Worm (Caenorhabditis elegans): ENCODE measurements around the gene srb-1.

The srb-1 gene

DNA sequence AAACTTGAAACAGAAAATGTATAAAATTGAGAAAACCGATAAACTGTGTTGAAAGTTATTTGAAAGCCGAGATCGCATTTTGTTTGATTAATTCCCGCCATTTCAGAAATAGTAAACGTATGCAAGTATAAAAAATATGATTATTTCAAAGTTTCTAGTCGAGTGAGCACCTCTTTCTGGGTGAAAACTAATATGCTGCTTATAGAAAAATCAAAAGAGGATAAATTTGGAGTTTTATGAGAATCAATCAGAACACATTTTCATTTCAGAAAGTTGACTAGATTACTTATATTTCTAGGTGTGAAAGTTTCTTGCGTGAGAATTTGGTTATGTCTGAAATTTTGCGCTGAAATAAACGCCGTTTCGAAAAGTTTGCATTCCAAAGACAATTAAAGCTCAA is 13.3 kb downstream of the srb-1 start, which contains the start of gene srb-13:
srb-13 (minus strand) TSS at position 101 of the 400 bp plus-strand sequence.
- TF ChIP-seq rcor-1 (GFP tag; IDR thresholded peaks at IDR 0.05) (no peak), Y56A3A.18 (GFP tag; IDR thresholded peaks at IDR 0.05) (no peak), repo-1 (tag; optimal IDR thresholded peaks at IDR 0.05) (no peak), egl-18 (GFP tag; IDR thresholded peaks at IDR 0.05) (no peak)

DNA sequence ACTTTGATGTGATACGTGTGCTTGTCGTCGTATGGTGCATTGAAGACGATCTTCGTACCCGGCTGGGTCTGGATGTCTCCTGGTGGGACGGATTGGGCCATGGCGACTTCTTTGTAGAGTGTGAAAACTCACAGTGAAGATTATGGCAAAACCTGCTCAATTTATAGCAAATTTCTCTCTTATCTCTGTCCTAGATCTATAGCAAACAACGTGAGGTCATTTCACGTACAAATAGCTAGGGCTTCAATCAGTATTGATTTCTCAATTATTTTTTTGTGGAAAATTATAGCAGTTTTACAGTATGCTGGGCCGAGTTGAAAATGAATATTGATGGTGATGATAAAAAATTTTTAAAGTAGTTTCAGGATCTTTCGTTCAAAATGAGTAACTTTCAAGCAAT is 13.8 kb downstream of the srb-1 start, which contains the start of gene msp-45:
msp-45 (minus strand) TSS at position 101 of the 400 bp plus-strand sequence.
- TF ChIP-seq egl-44 (GFP tag; IDR thresholded peaks at IDR 0.05) = no peak
- no peak for TF ChIP-seq F49E8.2 (tag; optimal IDR thresholded peaks at IDR 0.05; ENCODE audit: insufficient read depth)
- TF ChIP-seq let-526 (GFP tag; IDR thresholded peaks at IDR 0.05) = no peak
- no peak for TF ChIP-seq madf-6 (GFP tag; IDR thresholded peaks at IDR 0.05)

DNA sequence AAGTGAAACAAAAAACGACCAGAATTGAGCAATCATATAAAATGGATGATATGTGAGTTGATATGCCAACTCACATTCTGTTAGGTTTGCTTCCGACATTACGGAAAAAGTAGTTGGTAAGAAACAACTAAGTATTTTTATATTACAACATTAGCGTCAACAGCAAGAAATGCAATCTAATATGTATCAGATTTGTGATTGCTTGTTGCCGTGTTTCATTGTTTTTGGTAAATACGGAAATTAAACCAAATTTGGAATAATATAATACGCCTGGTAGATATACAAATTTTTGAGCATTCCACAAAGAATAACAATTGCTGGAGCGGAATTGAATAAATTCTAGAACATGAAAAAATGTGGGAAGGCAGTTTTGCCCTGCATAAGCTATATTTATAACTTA is 16.3 kb downstream of the srb-1 start, which contains the start of gene srb-12:
srb-12 (minus strand) TSS at position 101 of the 400 bp plus-strand sequence.
- no peak for TF ChIP-seq die-1 (tag; optimal IDR thresholded peaks at IDR 0.05)
- no peak for TF ChIP-seq C17E4.6 (GFP tag; IDR thresholded peaks at IDR 0.05)
- TF ChIP-seq attf-3 (GFP tag; conservative IDR thresholded peaks at IDR 0.05) = no peak
- TF ChIP-seq dpff-1 (tag; optimal IDR thresholded peaks at IDR 0.05) = no peak
- TF ChIP-seq pha-4 (tag; optimal IDR thresholded peaks at IDR 0.05) = no peak
- TF ChIP-seq nhr-120 (GFP tag; IDR thresholded peaks at IDR 0.05) = no peak
- TF ChIP-seq zfh-2 (GFP tag; conservative IDR thresholded peaks at IDR 0.05) = no peak
- TF ChIP-seq lin-40 (tag; optimal IDR thresholded peaks at IDR 0.05) = no peak
- TF ChIP-seq efl-1 (GFP tag; optimal IDR thresholded peaks at IDR 0.05) = no peak

DNA sequence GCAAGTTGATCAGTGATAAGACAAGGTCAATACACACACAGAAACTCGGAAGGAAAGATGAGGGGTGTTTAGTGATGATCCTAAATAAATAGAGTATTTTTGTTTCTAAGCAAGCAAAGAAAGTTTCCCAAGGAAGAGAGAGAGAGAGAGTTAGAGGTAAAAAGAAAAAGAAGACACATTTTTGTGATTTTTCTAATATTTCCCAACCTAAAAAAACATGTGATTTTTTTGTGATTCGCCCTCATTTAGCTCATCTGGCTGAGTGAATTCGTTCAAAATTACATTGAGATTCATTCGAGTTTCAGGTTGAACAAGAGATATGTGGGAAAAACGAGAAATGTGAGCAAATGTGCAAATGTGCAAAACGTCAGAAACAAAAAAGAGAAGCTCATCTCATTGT is 20.0 kb downstream of the srb-1 start, which contains the start of gene srb-16:
srb-16 (minus strand) TSS at position 101 of the 400 bp plus-strand sequence.
- TF ChIP-seq F37B4.10 (GFP tag; IDR thresholded peaks at IDR 0.05) (no peak), pbrm-1 (GFP tag; IDR thresholded peaks at IDR 0.05) (no peak), dpff-1 (tag; optimal IDR thresholded peaks at IDR 0.05) (no peak), cebp-1 (GFP tag; IDR thresholded peaks at IDR 0.05) (no peak), cebp-1 (tag; optimal IDR thresholded peaks at IDR 0.05) (no peak), ztf-26 (tag; optimal IDR thresholded peaks at IDR 0.05) (no peak), mcd-1 (GFP tag; IDR thresholded peaks at IDR 0.05) (no peak), B0035.1 (tag; optimal IDR thresholded peaks at IDR 0.05) (no peak), xnd-1 (tag; optimal IDR thresholded peaks at IDR 0.05) (no peak)

DNA sequence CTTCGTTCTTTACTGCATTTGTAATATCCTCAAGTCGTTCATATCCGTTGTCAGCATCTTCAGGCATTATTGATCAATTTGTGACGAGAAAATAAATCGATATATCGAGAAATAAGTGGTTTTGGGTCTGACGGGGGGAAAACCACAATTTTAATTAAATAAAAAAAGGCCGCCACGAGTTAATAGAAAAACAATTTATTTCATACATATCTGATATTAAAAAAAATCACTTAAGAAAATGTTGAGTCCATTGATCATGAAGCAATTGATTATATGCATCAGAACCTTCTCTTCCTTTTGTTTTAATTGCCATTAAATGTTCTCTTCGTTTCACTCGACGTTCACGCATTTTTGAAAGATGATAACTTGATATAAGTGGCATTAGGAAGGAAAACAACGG is 22.5 kb downstream of the srb-1 start, which contains the start of gene F58A6.5:
F58A6.5 (minus strand) TSS at position 101 of the 400 bp plus-strand sequence.
- TF ChIP-seq mcd-1 (GFP tag; IDR thresholded peaks at IDR 0.05) (no peak), egl-18 (GFP tag; IDR thresholded peaks at IDR 0.05) (no peak)

DNA sequence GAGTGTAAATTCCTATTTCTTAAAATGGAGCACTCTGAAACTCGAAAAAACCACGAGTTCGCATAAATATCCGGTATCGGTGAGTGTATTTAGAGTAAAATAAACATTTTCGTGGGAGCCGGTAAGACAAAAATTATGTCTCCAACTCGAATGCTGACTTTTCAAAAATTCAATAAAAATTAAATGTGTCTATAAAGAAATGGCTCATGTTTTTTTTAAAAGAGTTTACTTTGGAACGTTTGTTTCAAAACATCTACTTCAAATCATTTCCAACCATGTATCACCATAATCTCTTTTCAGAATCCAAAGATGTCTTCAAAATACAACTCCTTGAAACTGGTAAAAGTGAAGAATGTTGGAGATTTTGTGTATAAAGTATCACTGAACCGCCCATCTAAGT is 28.2 kb downstream of the srb-1 start, which contains the start of gene F58A6.1:
F58A6.1 (plus strand) TSS at position 301 of the 400 bp plus-strand sequence.
- no peak for TF ChIP-seq akir-1 (GFP tag; optimal IDR thresholded peaks at IDR 0.05)
- TF ChIP-seq D2030.7 (GFP tag; IDR thresholded peaks at IDR 0.05) = no peak
- no peak for TF ChIP-seq nfyb-1 (GFP tag; IDR thresholded peaks at IDR 0.05)
- TF ChIP-seq mel-28 (tag; optimal IDR thresholded peaks at IDR 0.05; ENCODE audit: borderline replicate concordance) = no peak
- no peak for TF ChIP-seq cebp-1 (GFP tag; IDR thresholded peaks at IDR 0.05)
- no peak for TF ChIP-seq cebp-1 (tag; optimal IDR thresholded peaks at IDR 0.05)
- TF ChIP-seq sptf-2 (GFP tag; optimal IDR thresholded peaks at IDR 0.05) = no peak
- TF ChIP-seq tbp1 (GFP tag; optimal IDR thresholded peaks at IDR 0.05) = no peak
- TF ChIP-seq ccch-3 (GFP tag; optimal IDR thresholded peaks at IDR 0.05) = no peak
- no peak for TF ChIP-seq C06A6.2 (GFP tag; conservative IDR thresholded peaks at IDR 0.05)

Measured in whole organism, young adult.